Fruit fly (Drosophila melanogaster): ENCODE results near the gene CG32263.

Gene CG32263

DNA sequence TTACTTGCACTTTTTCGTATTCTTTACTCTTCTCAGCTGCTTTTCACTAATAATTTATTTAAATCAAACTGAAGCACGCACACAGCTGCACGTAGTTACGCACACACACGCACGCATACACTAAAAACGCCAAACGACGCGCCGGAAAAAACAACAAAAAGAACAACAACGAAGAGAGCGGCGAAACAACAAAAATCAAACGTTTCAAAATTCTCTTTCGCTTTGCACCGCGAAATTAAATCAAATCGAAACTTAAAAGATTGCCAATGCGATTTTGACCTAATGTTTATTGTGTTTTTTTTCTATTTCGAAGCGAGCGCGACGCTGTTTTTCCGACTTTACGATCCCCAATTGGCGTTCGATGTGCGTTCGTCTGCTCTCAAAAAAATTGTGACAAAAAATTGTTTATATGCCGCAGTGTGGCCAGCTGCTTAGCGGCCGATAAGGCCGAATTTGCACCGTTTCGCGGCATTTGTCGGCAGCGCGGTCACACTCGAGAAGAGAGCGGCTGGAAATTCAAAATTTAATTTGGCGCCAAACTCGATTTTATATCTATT is 23.2 kb downstream of the CG32263 start (continued):
- TF ChIP-seq CG11504 (tag; optimal IDR thresholded peaks at IDR 0.05), result peak; percentile 15
- TF ChIP-seq CG1024 (GFP tag; IDR thresholded peaks at IDR 0.05), result no peak
- TF ChIP-seq ham (GFP tag; IDR thresholded peaks at IDR 0.05), result no peak
- TF ChIP-seq CG10366 (GFP tag; IDR thresholded peaks at IDR 0.05), result no peak
- no peak for TF ChIP-seq ems (GFP tag; optimal IDR thresholded peaks at IDR 0.05)
- TF ChIP-seq CG16779 (GFP tag; IDR thresholded peaks at IDR 0.05), result no peak
- TF ChIP-seq CG10267 (tag; optimal IDR thresholded peaks at IDR 0.05), result peak; percentile 41
- TF ChIP-seq phol (tag; optimal IDR thresholded peaks at IDR 0.05), result no peak
- TF ChIP-seq HLH54F (GFP tag; optimal IDR thresholded peaks at IDR 0.05), result no peak
- TF ChIP-seq lola (GFP tag; optimal IDR thresholded peaks at IDR 0.05), result no peak
- no peak for TF ChIP-seq HLH3B (GFP tag; IDR thresholded peaks at IDR 0.05)
- no peak for TF ChIP-seq ap (GFP tag; IDR thresholded peaks at IDR 0.05)
- TF ChIP-seq h (optimal IDR thresholded peaks at IDR 0.05), result no peak
- TF ChIP-seq Tbp (GFP tag; optimal IDR thresholded peaks at IDR 0.05), result no peak
- TF ChIP-seq hb (GFP tag; IDR thresholded peaks at IDR 0.05; ENCODE audit: partially characterized antibody), result no peak
- TF ChIP-seq D (optimal IDR thresholded peaks at IDR 0.05), result no peak
- TF ChIP-seq D (GFP tag; optimal IDR thresholded peaks at IDR 0.05), result no peak
- no peak for TF ChIP-seq jumu (GFP tag; optimal IDR thresholded peaks at IDR 0.05)
- no peak for TF ChIP-seq Atf6 (GFP tag; IDR thresholded peaks at IDR 0.05)
- TF ChIP-seq Xbp1 (GFP tag; optimal IDR thresholded peaks at IDR 0.05), result no peak
- TF ChIP-seq Taf1 (GFP tag; IDR thresholded peaks at IDR 0.05), result no peak
- TF ChIP-seq row (GFP tag; IDR thresholded peaks at IDR 0.05), result peak; percentile 42; the same call in 1 of the 3 replicates
- no peak for TF ChIP-seq CG10274 (GFP tag; optimal IDR thresholded peaks at IDR 0.05)
- no peak for TF ChIP-seq CG8290 (GFP tag; optimal IDR thresholded peaks at IDR 0.05)
- peak in 1 of 2 experiments; percentile 79 for TF ChIP-seq CG8290 (tag; optimal IDR thresholded peaks at IDR 0.05)
- no peak for TF ChIP-seq CG6175 (GFP tag; IDR thresholded peaks at IDR 0.05)
- TF ChIP-seq pros (GFP tag; optimal IDR thresholded peaks at IDR 0.05), result no peak
- TF ChIP-seq CG10147 (GFP tag; optimal IDR thresholded peaks at IDR 0.05), result no peak
- no peak for TF ChIP-seq CG16863 (GFP tag; optimal IDR thresholded peaks at IDR 0.05)
- no peak for TF ChIP-seq dysf (GFP tag; IDR thresholded peaks at IDR 0.05)
- TF ChIP-seq NFAT (GFP tag; IDR thresholded peaks at IDR 0.05), result no peak
- TF ChIP-seq wek (GFP tag; optimal IDR thresholded peaks at IDR 0.05), result no peak
- no peak for TF ChIP-seq Ets65A (GFP tag)
- peak; percentile 17 for TF ChIP-seq CG13424 (tag; optimal IDR thresholded peaks at IDR 0.05)
- no peak for TF ChIP-seq zen (tag; optimal IDR thresholded peaks at IDR 0.05)
- TF ChIP-seq gcm (GFP tag; optimal IDR thresholded peaks at IDR 0.05), result peak; percentile 18
- peak; percentile 30; the same call in 1 of the 3 replicates for TF ChIP-seq gce (GFP tag; IDR thresholded peaks at IDR 0.05)
- TF ChIP-seq Sry-δ (GFP tag; optimal IDR thresholded peaks at IDR 0.05), result peak; percentile 20
- no peak for TF ChIP-seq CG4404 (GFP tag; IDR thresholded peaks at IDR 0.05)
- no peak for TF ChIP-seq CG17802 (tag; optimal IDR thresholded peaks at IDR 0.05)
- no peak for TF ChIP-seq dmrt11E (tag; optimal IDR thresholded peaks at IDR 0.05)
- TF ChIP-seq pita (GFP tag; optimal IDR thresholded peaks at IDR 0.05), result no peak
- TF ChIP-seq tin (GFP tag; optimal IDR thresholded peaks at IDR 0.05), result no peak
- TF ChIP-seq Pdp1 (GFP tag; optimal IDR thresholded peaks at IDR 0.05), result peak in 1 of 2 experiments; percentile 31
- no peak for TF ChIP-seq wor (GFP tag; IDR thresholded peaks at IDR 0.05)
- peak; percentile 62 for TF ChIP-seq HLHmδ (GFP tag; optimal IDR thresholded peaks at IDR 0.05)
- TF ChIP-seq unc-4 (GFP tag; IDR thresholded peaks at IDR 0.05; ENCODE audit: partially characterized antibody), result no peak; the same call in 1 of the 2 replicates
- TF ChIP-seq CG9727 (GFP tag; optimal IDR thresholded peaks at IDR 0.05), result peak; percentile 36
- no peak for TF ChIP-seq CG6654 (GFP tag; optimal IDR thresholded peaks at IDR 0.05)
- TF ChIP-seq ac (GFP tag; optimal IDR thresholded peaks at IDR 0.05), result no peak
- TF ChIP-seq emc (GFP tag; optimal IDR thresholded peaks at IDR 0.05), result no peak
- TF ChIP-seq Aef1 (GFP tag; IDR thresholded peaks at IDR 0.05), result peak; percentile 44; the same call in 1 of the 3 replicates

Measured in whole organism, embryonic.